Worm (Caenorhabditis elegans) whole organism, L2 larva: Measurements from ENCODE around the gene tam-1.

Experiments
- ZK546.5 ChIP-seq: sonication (generic microtip); optimal IDR thresholded peaks from 2 replicates; lab custom pipeline; 2017; ENCODE audit warnings: missing biosample characterization, missing genetic modification characterization
- alr-1 ChIP-seq: fragments of 150-350 bp; optimal IDR thresholded peaks from 2 replicates; lab custom pipeline; 2014; ENCODE audit warnings: missing biosample characterization, missing genetic modification characterization
- ama-1 ChIP-seq: fragments of 150-350 bp; optimal IDR thresholded peaks from 2 replicates; lab custom pipeline; 2018; ENCODE audit warnings: inconsistent platforms
- blmp-1 ChIP-seq: sonication (generic microtip); optimal IDR thresholded peaks from 2 replicates; lab custom pipeline; 2017; ENCODE audit warnings: missing genetic modification characterization, mild to moderate bottlenecking, missing compliant biosample characterization, antibody characterized with exemption, moderate library complexity; ENCODE audit not compliant: insufficient read depth
- ceh-82 ChIP-seq: fragments of 150-350 bp; optimal IDR thresholded peaks from 2 replicates; lab custom pipeline; 2014; ENCODE audit warnings: missing biosample characterization, missing genetic modification characterization
- fos-1 ChIP-seq: fragments of 150-350 bp; optimal IDR thresholded peaks from 2 replicates; lab custom pipeline; 2014; ENCODE audit warnings: missing biosample characterization, missing genetic modification characterization
- lin-11 ChIP-seq: fragments of 150-350 bp; sonication (generic microtip); optimal IDR thresholded peaks from 2 replicates; lab custom pipeline; 2014; ENCODE audit warnings: missing biosample characterization, missing genetic modification characterization, inconsistent platforms, mixed read lengths
- lin-13 ChIP-seq: fragments of 150-350 bp; optimal IDR thresholded peaks from 2 replicates; lab custom pipeline; 2014; ENCODE audit warnings: missing biosample characterization, missing genetic modification reagents, missing genetic modification characterization
- nhr-11 ChIP-seq: fragments of 150-350 bp; optimal IDR thresholded peaks from 2 replicates; lab custom pipeline; 2014; ENCODE audit warnings: missing biosample characterization, missing genetic modification characterization
- nhr-12 ChIP-seq: fragments of 150-350 bp; optimal IDR thresholded peaks from 2 replicates; lab custom pipeline; 2014; ENCODE audit warnings: missing biosample characterization, missing genetic modification characterization
- nhr-237 ChIP-seq: fragments of 150-350 bp; optimal IDR thresholded peaks from 2 replicates; lab custom pipeline; 2014; ENCODE audit warnings: missing biosample characterization, missing genetic modification characterization
- nhr-6 ChIP-seq: fragments of 150-350 bp; optimal IDR thresholded peaks from 2 replicates; lab custom pipeline; 2014; ENCODE audit warnings: missing biosample characterization, missing genetic modification characterization
- snpc-4 ChIP-seq: fragments of 150-350 bp; optimal IDR thresholded peaks from 2 replicates; lab custom pipeline; 2014; ENCODE audit warnings: missing biosample characterization, missing genetic modification characterization
- zag-1 ChIP-seq: fragments of 150-350 bp; optimal IDR thresholded peaks from 2 replicates; lab custom pipeline; 2014; ENCODE audit warnings: missing biosample characterization, missing genetic modification characterization

ce11 chrV:4933268-4933667, 29.6 kb downstream of the tam-1 start:
- TF ChIP-seq nhr-237 (tag; lab: Kevin White, UChicago) (no peak), blmp-1 (tag; lab: Kevin White, UChicago) (no peak), nhr-12 (tag; lab: Kevin White, UChicago) (no peak), nhr-11 (tag; lab: Kevin White, UChicago) (no peak), fos-1 (no peak), alr-1 (tag; lab: Kevin White, UChicago) (no peak), snpc-4 (no peak), lin-13 (GFP tag; lab: Kevin White, UChicago) (no peak), lin-11 (tag; lab: Kevin White, UChicago) (no peak), nhr-6 (tag; lab: Kevin White, UChicago) (no peak), ama-1 (lab: Kevin White, UChicago) (no peak), zag-1 (tag; lab: Kevin White, UChicago) (no peak), ZK546.5 (tag; lab: Kevin White, UChicago) (no peak), ceh-82 (no peak)
